Worm (Caenorhabditis elegans): ENCODE measurements around the gene C46C2.6.

The C46C2.6 gene

ce11 chrIV:9169764-9170163 is 42.5 kb upstream of the C46C2.6 start (continued):
- TF ChIP-seq snpc-4 (GFP tag; optimal IDR thresholded peaks at IDR 0.05): no peak
- TF ChIP-seq snpc-4 (tag; optimal IDR thresholded peaks at IDR 0.05): no peak

DNA sequence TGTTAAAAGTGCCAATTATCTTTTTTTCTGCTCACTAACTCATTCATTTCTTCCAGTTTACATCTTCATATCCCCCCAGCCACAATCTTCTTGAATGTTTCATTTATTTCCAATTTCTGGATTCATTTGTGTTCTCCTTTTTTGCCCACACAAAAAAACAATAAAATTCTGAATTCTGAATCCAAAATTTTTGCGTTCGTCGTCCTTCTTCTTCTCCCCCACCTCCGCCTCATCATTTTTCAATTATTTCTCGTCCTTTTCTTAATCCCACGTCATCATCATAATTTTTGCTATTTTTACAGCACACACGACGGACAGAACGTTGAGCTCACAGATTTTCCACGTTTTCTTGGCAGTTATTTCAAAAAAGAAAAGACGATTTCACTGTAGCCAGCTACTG is 27.7 kb upstream of the C46C2.6 start, which contains the start of gene C07C7.1:
Gene C07C7.1, plus strand, starts transcription at position 301 of the 400 bp plus-strand sequence.
- no peak for TF ChIP-seq F57C9.4 (tag; optimal IDR thresholded peaks at IDR 0.05)
- TF ChIP-seq nhr-80 (tag; optimal IDR thresholded peaks at IDR 0.05): no peak
- no peak for TF ChIP-seq unc-130 (GFP tag; optimal IDR thresholded peaks at IDR 0.05)
- TF ChIP-seq C17E4.6 (GFP tag; IDR thresholded peaks at IDR 0.05): no peak
- TF ChIP-seq snpc-3.4 (tag; optimal IDR thresholded peaks at IDR 0.05): no peak
- no peak for TF ChIP-seq nfya-2 (GFP tag; IDR thresholded peaks at IDR 0.05)
- no peak for TF ChIP-seq let-607 (tag; optimal IDR thresholded peaks at IDR 0.05)
- no peak for TF ChIP-seq repo-1 (tag; optimal IDR thresholded peaks at IDR 0.05)
- no peak for TF ChIP-seq egl-18 (GFP tag; IDR thresholded peaks at IDR 0.05)
- TF ChIP-seq F52B5.7 (tag; optimal IDR thresholded peaks at IDR 0.05): no peak
- no peak for TF ChIP-seq egrh-3 (GFP tag; IDR thresholded peaks at IDR 0.05)
- TF ChIP-seq atf-7 (tag; optimal IDR thresholded peaks at IDR 0.05): no peak
- TF ChIP-seq ceh-79 (tag; optimal IDR thresholded peaks at IDR 0.05): no peak
- no peak for TF ChIP-seq ceh-27 (GFP tag; optimal IDR thresholded peaks at IDR 0.05)
- TF ChIP-seq lsl-1 (GFP tag; optimal IDR thresholded peaks at IDR 0.05): no peak
- TF ChIP-seq ceh-58 (GFP tag; IDR thresholded peaks at IDR 0.05): no peak
- no peak for TF ChIP-seq F23B12.7 (tag; optimal IDR thresholded peaks at IDR 0.05; ENCODE audit: insufficient read depth)
- no peak for TF ChIP-seq ztf-22 (GFP tag; optimal IDR thresholded peaks at IDR 0.05)
- TF ChIP-seq F57A8.1 (GFP tag; optimal IDR thresholded peaks at IDR 0.05): no peak
- no peak for TF ChIP-seq hlh-12 (tag; optimal IDR thresholded peaks at IDR 0.05)

DNA sequence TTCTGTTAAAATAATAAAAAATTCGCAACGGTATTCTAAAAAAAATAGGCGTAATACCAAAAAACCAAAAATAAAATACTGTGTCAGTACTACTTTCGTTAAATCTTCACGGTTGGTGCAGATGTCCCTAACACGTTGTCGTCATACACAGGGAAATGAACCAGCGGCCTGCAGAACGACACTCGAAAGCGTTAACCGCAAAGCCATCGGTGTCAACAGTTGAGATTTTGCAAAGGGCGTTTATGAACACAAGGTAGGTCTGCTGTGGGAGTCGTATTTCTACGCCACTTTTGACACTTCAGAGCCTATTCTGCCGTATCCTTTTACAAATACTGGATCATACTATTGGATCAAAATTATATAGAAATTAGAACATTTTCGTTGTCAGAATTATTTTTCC is 21.0 kb upstream of the C46C2.6 start:
- TF ChIP-seq dpl-1 (GFP tag; optimal IDR thresholded peaks at IDR 0.05) (peak; percentile 4), F55B11.4 (tag; optimal IDR thresholded peaks at IDR 0.05; ENCODE audit: borderline replicate concordance, insufficient read depth) (no peak), cebp-1 (GFP tag; IDR thresholded peaks at IDR 0.05) (peak; percentile 52; the same call in 1 of the 2 replicates), cebp-1 (tag; optimal IDR thresholded peaks at IDR 0.05) (no peak), ccch-3 (GFP tag; optimal IDR thresholded peaks at IDR 0.05) (no peak), mxl-1 (tag; optimal IDR thresholded peaks at IDR 0.05) (peak; percentile 79), attf-6 (GFP tag; IDR thresholded peaks at IDR 0.05) (peak; percentile 61; the same call in 1 of the 2 replicates), dpff-1 (tag; optimal IDR thresholded peaks at IDR 0.05) (no peak), D2030.7 (GFP tag; IDR thresholded peaks at IDR 0.05) (0 out of 2 replicates have a peak, but pooled peaks have one; percentile 59), K11D2.4 (GFP tag; IDR thresholded peaks at IDR 0.05) (no peak), Y56A3A.18 (GFP tag; IDR thresholded peaks at IDR 0.05) (0 out of 2 replicates have a peak, but pooled peaks have one; percentile 26), ekl-4 (GFP tag; IDR thresholded peaks at IDR 0.05) (peak; percentile 86), hsf-1 (GFP tag; IDR thresholded peaks at IDR 0.05) (no peak), C06A6.2 (GFP tag; conservative IDR thresholded peaks at IDR 0.05) (0 out of 2 replicates have a peak, but pooled peaks have one; percentile 32), bed-2 (GFP tag; IDR thresholded peaks at IDR 0.05) (peak; percentile 67; the same call in 1 of the 2 replicates), lsy-27 (tag; optimal IDR thresholded peaks at IDR 0.05; ENCODE audit: borderline replicate concordance, insufficient read depth) (peak; percentile 29), attf-3 (GFP tag; conservative IDR thresholded peaks at IDR 0.05) (0 out of 2 replicates have a peak, but pooled peaks have one; percentile 45), nhr-90 (tag; optimal IDR thresholded peaks at IDR 0.05) (peak; percentile 85), pbrm-1 (GFP tag; IDR thresholded peaks at IDR 0.05) (0 out of 2 replicates have a peak, but pooled peaks have one; percentile 50), rec-8 (tag; optimal IDR thresholded peaks at IDR 0.05) (peak; percentile 30 to 71), Y79H2A.3 (GFP tag; conservative IDR thresholded peaks at IDR 0.05) (0 out of 2 replicates have a peak, but pooled peaks have one; percentile 27), T07F8.4 (tag; optimal IDR thresholded peaks at IDR 0.05) (peak; percentile 72), zim-3 (tag; optimal IDR thresholded peaks at IDR 0.05) (peak; percentile 62), madf-3 (GFP tag; IDR thresholded peaks at IDR 0.05) (0 out of 2 replicates have a peak, but pooled peaks have one; percentile 51)

All from whole organism, young adult.